Fruit fly (Drosophila melanogaster) ovary, adult (tissue): ENCODE data around the gene CG5676.

ENCODE experiments used
- CG17801 ChIP-seq: fragments of 200-800 bp; optimal IDR thresholded peaks from 2 replicates; lab custom pipeline; 2019; ENCODE audit warnings: missing biosample characterization, mild to moderate bottlenecking, missing genetic modification characterization, moderate library complexity; ENCODE audit not compliant: partially characterized antibody

The CG5676 gene

dm6 chr2L:10255725-10256158, at the start of gene CG5676:
Gene CG5676 (minus strand): TSS chr2L:10255891.
- peak; percentile 11 for TF ChIP-seq CG17801

- no peak for TF ChIP-seq CG17801
These were observed 48.1 kb upstream of the CG5676 start, which contains the start of gene nmd for dm6 chr2L:10303786-10304185. Gene nmd (minus strand): TSS chr2L:10303947.

- no peak for TF ChIP-seq CG17801
These were observed 46.2 kb upstream of the CG5676 start, which contains the start of gene CG13138 for dm6 chr2L:10301918-10302317. Gene CG13138 (minus strand): TSS chr2L:10302018.

- peak; percentile 66 for TF ChIP-seq CG17801
These were observed 44.1 kb upstream of the CG5676 start, which contains the start of gene CYLD for dm6 chr2L:10299810-10300147. Gene CYLD (minus strand): TSS chr2L:10299847.

dm6 chr2L:10299077-10299809, 43.6 kb upstream of the CG5676 start:
- no peak for TF ChIP-seq CG17801

dm6 chr2L:10298306-10298705, 42.6 kb upstream of the CG5676 start:
- no peak for TF ChIP-seq CG17801

dm6 chr2L:10294798-10295669, 39.3 kb upstream of the CG5676 start, which contains the start of gene Hand:
Gene Hand (minus strand): TSS chr2L:10295385.
- no peak for TF ChIP-seq CG17801

- TF ChIP-seq CG17801, result peak; percentile 65
These were observed 36.4 kb upstream of the CG5676 start, which contains the start of gene Ufd4 for dm6 chr2L:10292066-10292560. Gene Ufd4 (minus strand): TSS chr2L:10292365.

DNA sequence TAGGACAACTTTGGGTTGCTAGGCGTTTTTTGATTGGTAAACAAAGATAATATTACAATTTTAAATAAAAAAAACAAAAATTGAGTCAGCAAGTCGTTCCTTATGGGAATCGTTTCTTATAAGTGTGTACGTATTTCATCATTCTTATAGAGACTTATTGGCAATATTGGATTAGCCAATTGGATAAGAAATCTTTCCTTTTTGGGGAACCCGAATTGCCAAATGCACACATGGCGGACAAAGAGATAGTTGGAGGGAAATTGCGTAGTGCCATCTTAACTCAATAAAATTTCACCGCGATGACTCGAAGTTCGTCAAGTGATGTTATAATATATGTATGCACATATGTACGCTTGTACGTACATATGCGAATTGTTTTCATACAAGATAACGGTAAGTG, 35.6 kb upstream of the CG5676 start:
- TF ChIP-seq CG17801, result no peak

DNA sequence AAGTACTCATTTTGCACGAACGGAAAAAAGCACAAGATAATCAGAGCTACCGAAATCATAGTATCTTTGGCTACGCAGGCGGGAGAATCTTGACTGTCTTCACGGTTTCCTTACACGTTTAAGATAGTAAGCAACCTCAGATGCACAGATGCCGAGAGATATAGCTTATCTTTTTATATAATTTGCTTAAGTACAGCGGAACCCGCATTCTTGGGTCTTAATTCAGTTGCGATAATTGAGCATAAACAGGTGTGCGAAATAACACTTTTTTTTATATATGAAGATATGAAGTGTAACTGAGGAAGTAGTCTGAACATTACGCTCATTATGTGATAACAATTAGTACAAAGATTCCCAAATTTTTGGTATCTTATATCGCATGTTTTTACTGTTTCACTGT, 25.1 kb upstream of the CG5676 start, which contains the start of gene CG34043:
Gene CG34043 (minus strand): TSS at position 101 of the 400 bp plus-strand sequence.
- no peak for TF ChIP-seq CG17801

- TF ChIP-seq CG17801, result peak; percentile 26
These were observed 23.0 kb upstream of the CG5676 start, which contains the start of gene Utx for dm6 chr2L:10278658-10279057. Gene Utx (minus strand): TSS chr2L:10278811.

DNA sequence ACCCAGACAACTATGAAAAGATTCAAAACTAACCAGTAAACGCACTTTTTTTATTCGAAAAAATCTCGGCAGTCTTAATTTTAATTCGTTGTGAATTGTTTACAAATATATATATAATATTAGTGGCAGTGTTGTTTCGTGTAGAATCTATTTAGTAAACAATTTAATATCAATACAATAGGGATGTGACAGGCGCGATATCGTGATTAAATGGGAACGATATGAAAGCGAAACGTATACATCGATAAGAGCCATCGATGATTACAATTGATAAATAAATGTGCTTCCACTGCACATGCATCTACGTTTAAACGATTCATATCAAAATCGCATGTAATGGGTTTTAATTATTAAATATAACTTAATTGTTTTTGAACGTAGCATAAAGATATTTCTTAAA, 21.7 kb upstream of the CG5676 start:
- TF ChIP-seq CG17801, result peak; percentile 37

DNA sequence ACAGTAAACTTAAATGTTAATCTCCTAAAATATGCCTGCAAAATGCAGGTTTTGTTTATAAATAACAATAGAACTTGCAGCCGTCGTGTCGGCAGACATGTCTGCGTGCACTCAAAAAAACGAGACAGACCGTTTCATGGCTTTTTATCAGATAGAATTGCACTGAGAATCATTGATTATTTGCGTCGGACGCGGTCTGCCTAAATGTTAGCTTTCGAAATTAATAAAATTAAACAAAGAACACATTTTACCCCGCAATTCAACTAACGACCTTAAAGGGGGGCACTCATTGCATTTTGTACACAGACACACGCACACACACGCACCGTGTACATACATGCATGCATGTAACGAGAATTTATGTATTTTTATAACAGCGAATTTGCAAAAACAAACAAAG, 21.2 kb upstream of the CG5676 start:
- no peak for TF ChIP-seq CG17801

DNA sequence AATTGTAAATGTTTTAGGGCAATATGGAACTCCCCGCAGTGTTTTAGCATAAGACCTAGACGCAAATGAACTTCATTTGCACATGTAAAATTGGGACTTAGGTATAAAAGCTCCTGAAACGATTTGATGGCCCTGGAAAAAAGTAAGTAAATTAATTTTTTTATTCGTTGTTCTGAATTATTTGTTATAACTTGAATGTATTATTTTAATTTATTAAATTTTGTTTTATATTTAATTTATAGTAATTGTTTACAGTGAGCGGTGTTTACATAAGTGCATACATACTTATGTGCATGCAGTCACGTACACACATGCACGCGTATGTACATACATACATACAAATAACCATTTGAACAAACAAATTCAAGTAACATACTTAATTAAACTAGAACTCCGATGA, 20.7 kb upstream of the CG5676 start:
- peak; percentile 79 for TF ChIP-seq CG17801

dm6 chr2L:10272224-10272623, 16.5 kb upstream of the CG5676 start, which contains the start of gene trk:
Gene trk (minus strand): TSS chr2L:10272324.
- peak; percentile 34 for TF ChIP-seq CG17801

DNA sequence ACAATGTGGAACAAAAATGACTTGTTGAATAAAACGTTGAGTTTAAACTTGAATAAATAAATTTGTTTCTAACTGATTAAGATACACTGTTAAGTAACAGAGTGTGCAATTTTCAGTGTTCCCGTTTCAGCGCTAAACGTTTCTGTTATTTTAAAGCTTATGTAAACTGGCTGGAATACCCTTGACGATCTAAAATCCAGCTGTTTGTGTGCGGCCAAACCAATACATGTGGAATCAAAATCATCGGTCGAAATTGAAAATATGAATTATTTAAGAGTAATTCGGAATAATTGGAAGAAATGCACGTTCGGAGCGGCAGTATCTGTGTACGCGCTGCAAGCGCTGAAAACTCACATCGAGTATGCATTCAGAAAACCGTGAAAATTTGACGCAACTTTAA, 14.2 kb upstream of the CG5676 start, which contains the start of gene Mulk:
Gene Mulk (plus strand): TSS at position 198 of the 400 bp plus-strand sequence.
- TF ChIP-seq CG17801, result no peak

DNA sequence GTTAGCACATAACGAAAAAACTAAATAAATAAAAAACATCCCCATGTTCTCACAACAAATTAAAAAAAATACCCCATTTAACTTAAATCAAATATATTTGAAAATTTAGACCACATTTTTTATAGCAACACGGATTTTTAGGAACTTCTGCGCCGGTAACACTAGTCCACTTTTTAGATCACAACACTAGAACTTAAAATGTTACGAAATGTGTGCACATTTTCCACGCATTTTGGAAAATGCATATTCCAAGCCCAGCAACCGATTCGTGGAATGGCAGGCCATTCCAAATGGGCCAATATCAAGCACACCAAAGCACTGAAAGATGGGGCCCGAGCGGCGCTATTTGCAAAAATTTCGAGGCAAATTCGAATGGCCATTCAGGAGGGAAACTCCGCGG, 13.0 kb upstream of the CG5676 start, which contains the start of gene CG4957:
Gene CG4957 (plus strand): TSS at position 185 of the 400 bp plus-strand sequence.
- no peak for TF ChIP-seq CG17801
